Worm (Caenorhabditis elegans): ENCODE data around the gene nhr-272.

The nhr-272 gene

DNA sequence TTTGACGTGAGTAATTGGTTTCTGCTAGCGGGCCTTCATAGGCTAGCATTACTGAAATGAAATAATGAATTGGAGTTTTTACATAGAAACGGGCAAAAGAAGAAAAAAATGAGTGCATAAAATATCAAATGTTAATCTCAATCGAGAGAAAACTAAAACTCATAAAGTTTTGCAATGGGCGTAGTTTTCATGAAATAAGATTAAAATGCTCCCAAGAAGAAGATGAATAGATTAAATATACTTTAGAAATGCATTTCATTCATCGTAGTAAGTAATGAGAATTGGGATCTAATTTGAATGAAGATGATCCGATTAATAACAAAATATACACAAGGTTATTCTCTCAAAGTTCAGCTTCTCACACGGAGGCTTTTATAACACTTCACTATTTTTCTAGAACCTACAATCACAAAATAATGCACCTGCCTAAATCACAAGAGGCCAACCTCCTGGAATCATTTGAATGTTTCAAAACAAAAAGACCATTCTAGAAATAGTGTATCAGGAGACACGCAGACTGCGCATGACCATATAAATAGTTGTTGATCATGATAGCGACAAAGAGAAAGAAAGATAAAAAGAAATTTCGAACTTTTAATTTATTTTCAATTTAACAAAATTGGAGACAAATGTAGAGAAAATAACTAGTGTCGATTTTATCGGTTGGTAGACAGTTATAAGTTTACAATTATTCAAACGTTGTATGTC, 36.7 kb downstream of the nhr-272 start, which contains the start of gene nhr-17:
Gene nhr-17 (minus strand): TSS at position 51 of the 708 bp plus-strand sequence.
- TF ChIP-seq unc-3 (GFP tag; conservative IDR thresholded peaks at IDR 0.05) (no peak), unc-3 (tag; optimal IDR thresholded peaks at IDR 0.05) (no peak), ceh-18 (tag; optimal IDR thresholded peaks at IDR 0.05) (no peak), elt-2 (tag; optimal IDR thresholded peaks at IDR 0.05) (no peak), hlh-6 (tag; optimal IDR thresholded peaks at IDR 0.05) (no peak), ets-4 (tag; optimal IDR thresholded peaks at IDR 0.05) (no peak)

DNA sequence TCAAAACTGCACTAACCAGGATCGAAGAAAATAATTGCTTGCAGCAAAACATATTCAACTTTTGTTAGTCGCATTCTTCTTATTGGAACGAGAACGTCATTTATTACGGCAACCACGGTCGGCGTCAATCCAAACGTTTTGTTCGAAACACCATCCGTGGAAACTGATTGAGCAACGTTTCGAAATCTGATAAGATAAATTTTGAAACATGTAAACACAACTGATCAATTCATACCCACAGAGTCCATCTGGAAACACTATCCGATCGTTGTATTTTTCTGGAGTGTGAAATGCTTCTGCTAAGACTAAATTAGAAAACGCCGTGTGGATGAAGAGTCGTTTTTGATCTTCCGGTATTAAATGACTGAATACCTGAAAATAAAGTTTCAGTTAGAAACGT, 38.8 kb downstream of the nhr-272 start:
- TF ChIP-seq npax-4 (tag; optimal IDR thresholded peaks at IDR 0.05), result no peak
- no peak for TF ChIP-seq ahr-1 (tag; optimal IDR thresholded peaks at IDR 0.05)
- TF ChIP-seq elt-4 (tag; optimal IDR thresholded peaks at IDR 0.05), result no peak
- no peak for TF ChIP-seq odd-2 (tag; optimal IDR thresholded peaks at IDR 0.05)
- no peak for TF ChIP-seq ceh-48 (tag; optimal IDR thresholded peaks at IDR 0.05)
- TF ChIP-seq sox-2 (GFP tag; IDR thresholded peaks at IDR 0.05), result no peak
- no peak for TF ChIP-seq ceh-6 (GFP tag; optimal IDR thresholded peaks at IDR 0.05)

DNA sequence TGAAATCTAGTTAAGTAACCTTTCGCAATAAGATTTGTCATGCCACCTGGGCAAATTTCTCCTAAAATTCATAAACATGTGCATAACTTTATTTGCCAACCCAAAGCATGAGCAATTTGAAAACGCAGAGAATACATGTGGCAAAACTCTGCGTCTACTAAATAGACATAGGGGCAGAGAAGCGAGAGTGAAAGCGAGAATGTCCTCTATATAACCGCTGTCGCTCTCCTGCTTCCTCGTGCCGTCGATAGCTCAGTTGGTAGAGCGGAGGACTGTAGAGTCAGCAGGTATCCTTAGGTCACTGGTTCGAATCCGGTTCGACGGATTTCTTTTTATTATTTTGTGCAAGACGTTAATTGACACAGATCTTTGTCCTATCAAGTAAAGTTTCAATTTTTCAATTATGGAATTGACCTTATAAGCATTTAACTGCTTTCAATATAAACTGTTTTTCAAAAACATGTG, 39.6 kb downstream of the nhr-272 start:
- TF ChIP-seq zip-5 (tag; optimal IDR thresholded peaks at IDR 0.05) (peak; percentile 79), ceh-22 (tag; optimal IDR thresholded peaks at IDR 0.05) (no peak), odd-2 (tag; optimal IDR thresholded peaks at IDR 0.05) (peak; percentile 63), ttx-3 (tag; optimal IDR thresholded peaks at IDR 0.05) (peak; percentile 92), fkh-10 (GFP tag; optimal IDR thresholded peaks at IDR 0.05) (peak; percentile 69), sox-2 (GFP tag; IDR thresholded peaks at IDR 0.05) (peak; percentile 91), ceh-48 (tag; optimal IDR thresholded peaks at IDR 0.05) (peak; percentile 84), ref-2 (tag; optimal IDR thresholded peaks at IDR 0.05) (peak; percentile 96), che-1 (tag; optimal IDR thresholded peaks at IDR 0.05) (peak; percentile 92), pha-4 (tag; optimal IDR thresholded peaks at IDR 0.05) (no peak), C38D4.7 (GFP tag; optimal IDR thresholded peaks at IDR 0.05) (peak; percentile 89), lin-11 (tag; optimal IDR thresholded peaks at IDR 0.05) (peak; percentile 81), ceh-2 (tag; optimal IDR thresholded peaks at IDR 0.05) (peak; percentile 85), hlh-8 (tag; optimal IDR thresholded peaks at IDR 0.05) (peak; percentile 85), dve-1 (tag; optimal IDR thresholded peaks at IDR 0.05) (peak; percentile 95), ceh-30 (tag; optimal IDR thresholded peaks at IDR 0.05) (peak; percentile 70), nhr-232 (tag; optimal IDR thresholded peaks at IDR 0.05) (peak; percentile 90), npax-4 (tag; optimal IDR thresholded peaks at IDR 0.05) (peak; percentile 84), ceh-18 (tag; optimal IDR thresholded peaks at IDR 0.05) (peak; percentile 84), sdc-2 (tag; optimal IDR thresholded peaks at IDR 0.05) (peak; percentile 89), unc-3 (GFP tag; conservative IDR thresholded peaks at IDR 0.05) (peak; percentile 96), unc-3 (tag; optimal IDR thresholded peaks at IDR 0.05) (peak; percentile 92), syd-9 (tag; optimal IDR thresholded peaks at IDR 0.05) (peak; percentile 92), unc-55 (GFP tag; optimal IDR thresholded peaks at IDR 0.05) (no peak), tbx-2 (tag; optimal IDR thresholded peaks at IDR 0.05) (peak; percentile 93), ceh-34 (tag; optimal IDR thresholded peaks at IDR 0.05) (peak; percentile 94), pha-2 (tag; optimal IDR thresholded peaks at IDR 0.05) (peak; percentile 93), lim-6 (tag; optimal IDR thresholded peaks at IDR 0.05) (peak; percentile 89), nfya-1 (tag; optimal IDR thresholded peaks at IDR 0.05) (peak; percentile 70), hlh-30 (tag; optimal IDR thresholded peaks at IDR 0.05; ENCODE audit: insufficient read depth) (peak; percentile 90), F13H6.1 (tag; optimal IDR thresholded peaks at IDR 0.05) (peak; percentile 90), ceh-14 (tag; optimal IDR thresholded peaks at IDR 0.05) (peak; percentile 93), hlh-6 (tag; optimal IDR thresholded peaks at IDR 0.05) (peak; percentile 95), hlh-15 (tag; optimal IDR thresholded peaks at IDR 0.05) (peak; percentile 85), madf-2 (tag; optimal IDR thresholded peaks at IDR 0.05) (peak; percentile 93), hlh-13 (GFP tag; optimal IDR thresholded peaks at IDR 0.05) (peak; percentile 85), tbx-7 (tag; optimal IDR thresholded peaks at IDR 0.05) (peak; percentile 42), C08G9.2 (tag; optimal IDR thresholded peaks at IDR 0.05) (peak; percentile 81), elt-4 (tag; optimal IDR thresholded peaks at IDR 0.05) (no peak), eyg-1 (tag; optimal IDR thresholded peaks at IDR 0.05) (peak; percentile 91), ceh-6 (GFP tag; optimal IDR thresholded peaks at IDR 0.05) (peak; percentile 96), mec-3 (tag; optimal IDR thresholded peaks at IDR 0.05; ENCODE audit: borderline replicate concordance) (peak; percentile 81), ceh-31 (tag; optimal IDR thresholded peaks at IDR 0.05) (peak; percentile 72)

All from whole organism, late embryonic.